Fruit fly (Drosophila melanogaster) whole organism, embryonic: Measurements from ENCODE around the gene CG7810.
A peak's percentile ranks its signal among the peaks of the same experiment; 100 is the strongest.

ENCODE experiments used
- Awh ChIP-seq: fragments of 200-800 bp; sonication (Bioruptor generic); IDR thresholded peaks from 2 replicates; pipeline ENCODE4, ENCODE4 v1.3.6; 2022; ENCODE audit warnings: missing biosample characterization, missing genetic modification characterization
- BEAF-32 ChIP-seq: fragments of 200-800 bp; sonication (Bioruptor generic); optimal IDR thresholded peaks from 3 replicates; lab custom pipeline; 2017; ENCODE audit warnings: missing biosample characterization, missing genetic modification characterization, mild to moderate bottlenecking, moderate library complexity, missing genetic modification reagents
- BtbVII ChIP-seq: fragments of 200-800 bp; sonication (Bioruptor generic); optimal IDR thresholded peaks from 3 replicates; lab custom pipeline; 2017; ENCODE audit warnings: missing biosample characterization, mild to moderate bottlenecking, missing genetic modification characterization
- CG13287 ChIP-seq: fragments of 200-800 bp; sonication (Bioruptor generic); IDR thresholded peaks from 2 replicates; pipeline ENCODE4 v1.3.6; 2022; ENCODE audit warnings: missing biosample characterization, missing genetic modification characterization; ENCODE audit not compliant: partially characterized antibody
- CG14050 ChIP-seq: fragments of 200-800 bp; sonication (Bioruptor generic); IDR thresholded peaks from 3 replicates; pipeline ENCODE4 v1.3.6; 2022; ENCODE audit warnings: missing biosample characterization, missing genetic modification characterization
- CG14860 ChIP-seq: fragments of 200-800 bp; sonication (Bioruptor generic); IDR thresholded peaks from 3 replicates; pipeline ENCODE4 v1.3.6; 2022; ENCODE audit warnings: missing biosample characterization, missing genetic modification characterization; ENCODE audit not compliant: partially characterized antibody
- CG15011 ChIP-seq: fragments of 200-800 bp; sonication (Bioruptor generic); optimal IDR thresholded peaks from 3 replicates; lab custom pipeline; 2018; ENCODE audit warnings: missing biosample characterization, mild to moderate bottlenecking, missing genetic modification characterization
- CG15479 ChIP-seq: fragments of 200-800 bp; sonication (Bioruptor generic); optimal IDR thresholded peaks from 3 replicates; lab custom pipeline; 2019; ENCODE audit warnings: missing biosample characterization, mild to moderate bottlenecking, missing genetic modification characterization, moderate library complexity
- CG1603 ChIP-seq: fragments of 200-800 bp; sonication (Bioruptor generic); optimal IDR thresholded peaks from 2 replicates; lab custom pipeline; 2019; ENCODE audit warnings: missing biosample characterization, mild to moderate bottlenecking, missing genetic modification characterization, moderate library complexity
- CG17568 ChIP-seq: fragments of 200-800 bp; sonication (Bioruptor generic); optimal IDR thresholded peaks from 2 replicates; lab custom pipeline; 2018; ENCODE audit warnings: missing biosample characterization, mild to moderate bottlenecking, missing genetic modification characterization, moderate library complexity
- CG17612 ChIP-seq: fragments of 200-800 bp; sonication (Bioruptor generic); IDR thresholded peaks from 2 replicates; pipeline ENCODE4 v1.3.6; 2022; ENCODE audit warnings: missing biosample characterization, missing genetic modification characterization
- CG18764 ChIP-seq: fragments of 200-800 bp; sonication (Bioruptor generic); optimal IDR thresholded peaks from 3 replicates; lab custom pipeline; 2016; ENCODE audit warnings: missing biosample characterization, missing genetic modification characterization
- CG33213 ChIP-seq: fragments of 200-800 bp; sonication (Bioruptor generic); optimal IDR thresholded peaks from 3 replicates; lab custom pipeline; 2016; ENCODE audit warnings: missing biosample characterization, missing genetic modification characterization
- CG34224 ChIP-seq: fragments of 200-800 bp; sonication (Bioruptor generic); IDR thresholded peaks from 3 replicates; pipeline ENCODE4 v1.3.6; 2022; ENCODE audit warnings: missing biosample characterization, missing genetic modification characterization; ENCODE audit not compliant: partially characterized antibody
- CG8281 ChIP-seq: fragments of 200-800 bp; sonication (Bioruptor generic); optimal IDR thresholded peaks from 2 replicates; lab custom pipeline; 2018; ENCODE audit warnings: missing biosample characterization, mild to moderate bottlenecking, missing genetic modification characterization, moderate library complexity
- CG9797 ChIP-seq: fragments of 200-800 bp; sonication (Bioruptor generic); optimal IDR thresholded peaks from 3 replicates; lab custom pipeline; 2018; ENCODE audit warnings: missing biosample characterization, mild to moderate bottlenecking, missing genetic modification characterization
- CTCF ChIP-seq: fragments of 200-800 bp; sonication (Bioruptor generic); optimal IDR thresholded peaks from 2 replicates; lab custom pipeline; 2017; ENCODE audit warnings: missing biosample characterization, mild to moderate bottlenecking, missing genetic modification characterization, moderate library complexity
- D ChIP-seq, 2 experiments: fragments of 200-800 bp in 1 of 2; fragments of >200 bp in 1 of 2; sonication (Bioruptor generic) in 1 of 2; optimal IDR thresholded peaks; 2 replicates in 1 of 2; 3 replicates in 1 of 2; lab custom pipeline; 2017; ENCODE audit warnings: mild to moderate bottlenecking in 1 of 2, missing biosample characterization in 1 of 2, missing genetic modification characterization in 1 of 2, missing genetic modification reagents in 1 of 2
- Dbx ChIP-seq: fragments of 200-800 bp; sonication (Bioruptor generic); IDR thresholded peaks from 3 replicates; pipeline ENCODE4 v1.3.6; 2022; ENCODE audit warnings: missing biosample characterization, missing genetic modification characterization
- GATAe ChIP-seq: fragments of 200-800 bp; sonication (Bioruptor generic); conservative IDR thresholded peaks from 2 replicates; pipeline ENCODE4 v1.3.6; 2022; ENCODE audit warnings: missing biosample characterization, missing genetic modification characterization
- H15 ChIP-seq: fragments of 200-800 bp; sonication (Bioruptor generic); IDR thresholded peaks from 3 replicates; pipeline ENCODE4 v1.3.6; 2022; ENCODE audit warnings: missing biosample characterization, missing genetic modification characterization
- HLH4C ChIP-seq: fragments of 200-800 bp; sonication (Bioruptor generic); IDR thresholded peaks from 3 replicates; pipeline ENCODE4 v1.3.6; 2022; ENCODE audit warnings: missing biosample characterization, missing genetic modification characterization; ENCODE audit not compliant: partially characterized antibody
- Hr78 ChIP-seq, 2 experiments: fragments of 200-800 bp in 1 of 2; fragments of >200 bp in 1 of 2; sonication (Bioruptor generic) in 1 of 2; optimal IDR thresholded peaks; 2 replicates each; lab custom pipeline; 2017 to 2019; ENCODE audit warnings: missing biosample characterization in 2 of 2, missing genetic modification characterization in 2 of 2, mild to moderate bottlenecking in 1 of 2, moderate library complexity in 1 of 2
- Hsf ChIP-seq: fragments of 200-800 bp; sonication (Bioruptor generic); optimal IDR thresholded peaks from 3 replicates; lab custom pipeline; 2016; ENCODE audit warnings: missing biosample characterization, missing genetic modification characterization
- Lhr ChIP-seq: fragments of 200-800 bp; sonication (Bioruptor generic); optimal IDR thresholded peaks from 3 replicates; lab custom pipeline; 2017; ENCODE audit warnings: mild to moderate bottlenecking, missing biosample characterization, missing genetic modification reagents, missing genetic modification characterization
- Med ChIP-seq: fragments of 200-800 bp; sonication (Bioruptor generic); peaks from one replicate; lab custom pipeline; 2016; ENCODE audit warnings: missing biosample characterization, missing genetic modification characterization, mild to moderate bottlenecking, inconsistent platforms, moderate library complexity
- Myb ChIP-seq: fragments of 200-800 bp; sonication (Bioruptor generic); optimal IDR thresholded peaks from 2 replicates; lab custom pipeline; 2016; ENCODE audit warnings: missing biosample characterization, missing genetic modification characterization
- NC2α ChIP-seq: fragments of 200-800 bp; sonication (Bioruptor generic); optimal IDR thresholded peaks from 2 replicates; lab custom pipeline; 2016; ENCODE audit warnings: missing biosample characterization, missing genetic modification characterization
- Trl ChIP-seq, 3 experiments: fragments of >200 bp in 2 of 3; fragments of 200-800 bp in 1 of 3; sonication (Bioruptor generic) in 1 of 3; optimal IDR thresholded peaks; 2 replicates in 1 of 3; 3 replicates in 2 of 3; lab custom pipeline; 2016 to 2017; ENCODE audit warnings: missing biosample characterization in 1 of 3, missing genetic modification characterization in 1 of 3
- Vsx1 ChIP-seq: fragments of 200-800 bp; sonication (Bioruptor generic); optimal IDR thresholded peaks from 2 replicates; lab custom pipeline; 2017; ENCODE audit warnings: missing biosample characterization, mild to moderate bottlenecking, missing genetic modification characterization, missing genetic modification reagents
- cg ChIP-seq: fragments of 200-800 bp; sonication (Bioruptor generic); optimal IDR thresholded peaks from 3 replicates; lab custom pipeline; 2019; ENCODE audit warnings: missing biosample characterization, mild to moderate bottlenecking, missing genetic modification characterization, moderate library complexity
- chinmo ChIP-seq: fragments of 200-800 bp; sonication (Bioruptor generic); IDR thresholded peaks from 4 replicates; pipeline ENCODE4 v1.3.6; 2022; ENCODE audit warnings: missing biosample characterization, missing genetic modification characterization; ENCODE audit not compliant: partially characterized antibody
- chm ChIP-seq: fragments of 200-800 bp; sonication (Bioruptor generic); IDR thresholded peaks from 2 replicates; pipeline ENCODE4 v1.3.6; 2022; ENCODE audit warnings: missing biosample characterization, missing genetic modification characterization
- dmrt11E ChIP-seq: fragments of 200-800 bp; sonication (Bioruptor generic); optimal IDR thresholded peaks from 3 replicates; lab custom pipeline; 2018; ENCODE audit warnings: missing biosample characterization, mild to moderate bottlenecking, missing genetic modification characterization, moderate library complexity
- fd64A ChIP-seq: fragments of 200-800 bp; sonication (Bioruptor generic); optimal IDR thresholded peaks from 3 replicates; lab custom pipeline; 2018; ENCODE audit warnings: missing biosample characterization, mild to moderate bottlenecking, missing genetic modification characterization
- gfzf ChIP-seq: fragments of 200-800 bp; sonication (Bioruptor generic); optimal IDR thresholded peaks from 2 replicates; lab custom pipeline; 2016; ENCODE audit warnings: missing biosample characterization, mild to moderate bottlenecking, missing genetic modification characterization, moderate library complexity
- lmd ChIP-seq: fragments of 200-800 bp; sonication (Bioruptor generic); IDR thresholded peaks from 2 replicates; pipeline ENCODE4 v1.3.6; 2022; ENCODE audit warnings: missing biosample characterization, missing genetic modification characterization
- nerfin-2 ChIP-seq: fragments of 200-800 bp; sonication (Bioruptor generic); IDR thresholded peaks from 2 replicates; pipeline ENCODE4 v1.3.6; 2022; ENCODE audit warnings: missing biosample characterization, missing genetic modification characterization; ENCODE audit not compliant: partially characterized antibody
- nmo ChIP-seq: fragments of 200-800 bp; sonication (Bioruptor generic); optimal IDR thresholded peaks from 2 replicates; lab custom pipeline; 2018; ENCODE audit warnings: missing biosample characterization, mild to moderate bottlenecking, missing genetic modification characterization, moderate library complexity
- nom ChIP-seq: fragments of 200-800 bp; sonication (Bioruptor generic); optimal IDR thresholded peaks from 2 replicates; lab custom pipeline; 2017; ENCODE audit warnings: missing biosample characterization, missing genetic modification characterization, mild to moderate bottlenecking, moderate library complexity, missing genetic modification reagents
- shn ChIP-seq: fragments of 200-800 bp; sonication (Bioruptor generic); optimal IDR thresholded peaks from 3 replicates; lab custom pipeline; 2016; ENCODE audit warnings: missing biosample characterization, missing genetic modification characterization
- twi ChIP-seq: fragments of 200-800 bp; optimal IDR thresholded peaks from 2 replicates; lab custom pipeline; 2019; ENCODE audit warnings: missing biosample characterization, mild to moderate bottlenecking, missing genetic modification characterization, moderate library complexity
- unc-4 ChIP-seq: fragments of 200-800 bp; sonication (Bioruptor generic); IDR thresholded peaks from 2 replicates; pipeline ENCODE4 v1.3.6; 2022; ENCODE audit warnings: missing biosample characterization, missing genetic modification characterization; ENCODE audit not compliant: partially characterized antibody
- vnd ChIP-seq: fragments of 200-800 bp; sonication (Bioruptor generic); IDR thresholded peaks from 3 replicates; pipeline ENCODE4 v1.3.6; 2022; ENCODE audit warnings: missing biosample characterization, missing genetic modification characterization; ENCODE audit not compliant: partially characterized antibody
- z ChIP-seq: fragments of 200-800 bp; sonication (Bioruptor generic); IDR thresholded peaks from 3 replicates; pipeline ENCODE4 v1.3.6; 2022; ENCODE audit warnings: missing biosample characterization, missing genetic modification characterization

The CG7810 gene

DNA sequence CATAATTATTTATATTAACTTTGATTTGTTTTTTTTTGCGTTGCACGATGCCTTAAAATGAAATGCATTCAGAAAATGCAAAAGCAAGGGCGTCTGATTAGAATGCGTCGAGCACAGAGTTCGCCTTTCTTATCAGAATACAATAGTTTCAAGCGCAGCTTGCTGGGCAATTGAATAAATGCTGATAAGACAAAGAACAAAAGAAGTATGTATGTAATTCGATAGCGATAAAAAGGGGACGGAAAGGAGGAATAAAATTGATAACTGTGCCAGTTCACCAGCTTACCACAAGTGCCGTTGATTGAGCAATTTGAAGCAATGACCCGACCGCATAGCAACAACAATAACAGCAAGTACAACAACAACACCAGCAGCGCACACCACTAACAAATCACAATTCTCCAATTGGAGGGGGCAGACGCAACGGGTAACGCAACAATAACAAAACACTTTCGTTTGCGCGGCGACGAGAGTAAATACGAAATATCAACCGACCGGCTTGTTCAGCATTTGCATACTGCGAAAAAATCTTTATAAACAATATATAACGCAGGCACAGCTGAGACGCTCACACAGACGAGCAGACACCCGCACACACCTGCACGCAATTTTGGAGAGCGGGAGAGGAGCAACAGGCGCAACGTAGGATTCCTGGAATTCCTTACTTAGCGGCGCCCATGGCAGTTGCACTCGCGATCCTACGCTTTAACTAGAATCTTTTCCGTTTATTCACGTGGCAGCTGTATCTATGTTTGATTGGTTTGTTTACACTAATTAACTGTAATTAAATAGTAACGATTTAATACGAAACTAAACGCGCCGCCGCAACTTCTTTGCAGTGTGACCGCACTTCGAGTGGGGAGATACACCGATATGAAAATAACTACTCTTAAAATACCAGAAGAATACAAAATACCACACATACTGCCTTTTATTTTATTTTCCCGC lies 10.5 kb downstream of the CG7810 start, which contains the start of gene Btk (continued):
- TF ChIP-seq Med (GFP tag; lab: Kevin White, UChicago): peak; percentile 50
- TF ChIP-seq dmrt11E: no peak
- peak; percentile 16 for TF ChIP-seq nmo (GFP tag; lab: Kevin White, UChicago)
- peak; percentile 89; the same call in 3 of the 4 replicates for TF ChIP-seq chinmo (GFP tag; lab: Robert Waterston, UW)
- no peak for TF ChIP-seq BtbVII (GFP tag; lab: Kevin White, UChicago)
- TF ChIP-seq shn (GFP tag; lab: Kevin White, UChicago): no peak
- peak; percentile 16 for TF ChIP-seq nom (GFP tag; lab: Kevin White, UChicago)
- TF ChIP-seq vnd (GFP tag; lab: Robert Waterston, UW): no peak
- peak; percentile 30 for TF ChIP-seq Lhr (GFP tag; lab: Kevin White, UChicago)
- TF ChIP-seq CG14860: 0 out of 3 replicates have a peak, but pooled peaks have one; percentile 26
- TF ChIP-seq H15 (GFP tag; lab: Robert Waterston, UW): no peak
- TF ChIP-seq CTCF (GFP tag; lab: Kevin White, UChicago): peak; percentile 79
- 0 out of 2 replicates have a peak, but pooled peaks have one; percentile 19 for TF ChIP-seq unc-4 (GFP tag; lab: Robert Waterston, UW)
- TF ChIP-seq CG8281 (tag; lab: Kevin White, UChicago): no peak
- TF ChIP-seq CG15011 (GFP tag; lab: Kevin White, UChicago): no peak
- TF ChIP-seq cg: peak; percentile 67
- TF ChIP-seq gfzf: peak; percentile 84
- 0 out of 2 replicates have a peak, but pooled peaks have one; percentile 46 for TF ChIP-seq chm (GFP tag; lab: Robert Waterston, UW)
- peak; percentile 55 for TF ChIP-seq Myb (GFP tag; lab: Kevin White, UChicago)
- TF ChIP-seq nerfin-2: no peak
- TF ChIP-seq Dbx (GFP tag; lab: Robert Waterston, UW): no peak
- peak; percentile 44; the same call in 1 of the 2 replicates for TF ChIP-seq Awh (GFP tag; lab: Robert Waterston, UW)
- peak; percentile 11 for TF ChIP-seq BEAF-32 (GFP tag; lab: Kevin White, UChicago)
- TF ChIP-seq CG17612 (GFP tag; lab: Robert Waterston, UW): no peak
- TF ChIP-seq Hr78 (GFP tag; optimal IDR thresholded peaks at IDR 0.05; lab: Kevin White, UChicago): peak in 1 of 2 experiments; percentile 96
- TF ChIP-seq CG1603 (tag; lab: Kevin White, UChicago): peak; percentile 37
- TF ChIP-seq Vsx1 (GFP tag; lab: Kevin White, UChicago): peak; percentile 80
- peak; percentile 5; the same call in 1 of the 2 replicates for TF ChIP-seq CG13287 (GFP tag; lab: Robert Waterston, UW)
- no peak for TF ChIP-seq CG14050
- no peak for TF ChIP-seq CG18764 (GFP tag; lab: Kevin White, UChicago)
- TF ChIP-seq fd64A (GFP tag; lab: Kevin White, UChicago): no peak
- TF ChIP-seq Hsf (GFP tag; lab: Kevin White, UChicago): no peak
- peak; percentile 96 for TF ChIP-seq D (optimal IDR thresholded peaks at IDR 0.05; lab: Kevin White, UChicago)
- TF ChIP-seq D (GFP tag; optimal IDR thresholded peaks at IDR 0.05; lab: Kevin White, UChicago): no peak
- no peak for TF ChIP-seq GATAe (GFP tag; lab: Robert Waterston, UW)
- peak; percentile 8 for TF ChIP-seq CG33213 (GFP tag; lab: Kevin White, UChicago)
- TF ChIP-seq Trl (optimal IDR thresholded peaks at IDR 0.05; lab: Kevin White, UChicago): peak; percentile 34 to 35
- no peak for TF ChIP-seq Trl (GFP tag; optimal IDR thresholded peaks at IDR 0.05; lab: Kevin White, UChicago)
- TF ChIP-seq HLH4C (GFP tag; lab: Robert Waterston, UW): 0 out of 3 replicates have a peak, but pooled peaks have one; percentile 36
- no peak for TF ChIP-seq twi (tag; lab: Kevin White, UChicago)
- TF ChIP-seq CG34224 (GFP tag; lab: Robert Waterston, UW): 0 out of 3 replicates have a peak, but pooled peaks have one; percentile 16
- TF ChIP-seq NC2α (GFP tag; lab: Kevin White, UChicago): no peak
- peak; percentile 81 for TF ChIP-seq CG15479 (GFP tag; lab: Kevin White, UChicago)
- no peak for TF ChIP-seq z (GFP tag; lab: Robert Waterston, UW)
- TF ChIP-seq CG9797 (GFP tag; lab: Kevin White, UChicago): peak; percentile 82
- peak; percentile 58 for TF ChIP-seq CG17568 (GFP tag; lab: Kevin White, UChicago)
- TF ChIP-seq lmd (GFP tag; lab: Robert Waterston, UW): no peak
